Worm (Caenorhabditis elegans) whole organism, L2 larva: ENCODE results near the gene acs-3.

ENCODE experiments used
- C34F6.9 ChIP-seq: fragments of 150-350 bp; optimal IDR thresholded peaks from 2 replicates; lab custom pipeline; 2014; ENCODE audit warnings: missing biosample characterization, missing genetic modification characterization
- F13H6.1 ChIP-seq: sonication (generic microtip); optimal IDR thresholded peaks from 2 replicates; lab custom pipeline; 2016; ENCODE audit warnings: missing genetic modification characterization, missing compliant biosample characterization
- Y55F3AM.14 ChIP-seq: fragments of 200-800 bp; sonication (Bioruptor generic); optimal IDR thresholded peaks from 2 replicates; lab custom pipeline; 2018; ENCODE audit warnings: mild to moderate bottlenecking, missing genetic modification characterization, missing compliant biosample characterization
- ZK546.5 ChIP-seq: sonication (generic microtip); optimal IDR thresholded peaks from 2 replicates; lab custom pipeline; 2017; ENCODE audit warnings: missing biosample characterization, missing genetic modification characterization
- alr-1 ChIP-seq: fragments of 150-350 bp; optimal IDR thresholded peaks from 2 replicates; lab custom pipeline; 2014; ENCODE audit warnings: missing biosample characterization, missing genetic modification characterization
- aly-2 ChIP-seq: fragments of 150-350 bp; optimal IDR thresholded peaks from 2 replicates; lab custom pipeline; 2014; ENCODE audit warnings: missing biosample characterization, missing genetic modification characterization
- ama-1 ChIP-seq: fragments of 150-350 bp; optimal IDR thresholded peaks from 2 replicates; lab custom pipeline; 2018; ENCODE audit warnings: inconsistent platforms
- blmp-1 ChIP-seq: sonication (generic microtip); optimal IDR thresholded peaks from 2 replicates; lab custom pipeline; 2017; ENCODE audit warnings: missing genetic modification characterization, mild to moderate bottlenecking, missing compliant biosample characterization, antibody characterized with exemption, moderate library complexity; ENCODE audit not compliant: insufficient read depth
- dmd-4 ChIP-seq: sonication (generic microtip); optimal IDR thresholded peaks from 2 replicates; lab custom pipeline; 2017; ENCODE audit warnings: missing biosample characterization, missing genetic modification characterization
- egl-27 ChIP-seq: sonication (generic microtip); optimal IDR thresholded peaks from 3 replicates; lab custom pipeline; 2017; ENCODE audit warnings: missing biosample characterization, missing genetic modification reagents, missing genetic modification characterization
- elt-1 ChIP-seq: fragments of 150-350 bp; optimal IDR thresholded peaks from 2 replicates; lab custom pipeline; 2014; ENCODE audit warnings: missing biosample characterization, missing genetic modification characterization
- elt-3 ChIP-seq: sonication (generic microtip); optimal IDR thresholded peaks from 2 replicates; lab custom pipeline; 2017; ENCODE audit warnings: missing biosample characterization, missing genetic modification characterization
- fos-1 ChIP-seq: fragments of 150-350 bp; optimal IDR thresholded peaks from 2 replicates; lab custom pipeline; 2014; ENCODE audit warnings: missing biosample characterization, missing genetic modification characterization
- gmeb-1 ChIP-seq: fragments of 150-350 bp; optimal IDR thresholded peaks from 2 replicates; lab custom pipeline; 2014; ENCODE audit warnings: missing biosample characterization, missing genetic modification characterization
- lin-11 ChIP-seq: fragments of 150-350 bp; sonication (generic microtip); optimal IDR thresholded peaks from 2 replicates; lab custom pipeline; 2014; ENCODE audit warnings: missing biosample characterization, missing genetic modification characterization, inconsistent platforms, mixed read lengths
- lin-13 ChIP-seq: fragments of 150-350 bp; optimal IDR thresholded peaks from 2 replicates; lab custom pipeline; 2014; ENCODE audit warnings: missing biosample characterization, missing genetic modification reagents, missing genetic modification characterization
- lin-39 ChIP-seq: fragments of 150-350 bp; optimal IDR thresholded peaks from 2 replicates; lab custom pipeline; 2014; ENCODE audit warnings: missing biosample characterization, missing genetic modification reagents, missing genetic modification characterization
- mbf-1 ChIP-seq: sonication (generic microtip); optimal IDR thresholded peaks from 2 replicates; lab custom pipeline; 2017; ENCODE audit warnings: missing biosample characterization, missing genetic modification characterization
- nhr-10 ChIP-seq: sonication (generic microtip); optimal IDR thresholded peaks from 2 replicates; lab custom pipeline; 2017; ENCODE audit warnings: missing biosample characterization, missing genetic modification characterization
- nhr-11 ChIP-seq: fragments of 150-350 bp; optimal IDR thresholded peaks from 2 replicates; lab custom pipeline; 2014; ENCODE audit warnings: missing biosample characterization, missing genetic modification characterization
- nhr-12 ChIP-seq: fragments of 150-350 bp; optimal IDR thresholded peaks from 2 replicates; lab custom pipeline; 2014; ENCODE audit warnings: missing biosample characterization, missing genetic modification characterization
- nhr-21 ChIP-seq: fragments of 150-350 bp; optimal IDR thresholded peaks from 2 replicates; lab custom pipeline; 2014; ENCODE audit warnings: missing biosample characterization, missing genetic modification characterization
- nhr-23 ChIP-seq: fragments of 150-350 bp; optimal IDR thresholded peaks from 2 replicates; lab custom pipeline; 2014; ENCODE audit warnings: missing biosample characterization, missing genetic modification reagents, missing genetic modification characterization
- nhr-237 ChIP-seq: fragments of 150-350 bp; optimal IDR thresholded peaks from 2 replicates; lab custom pipeline; 2014; ENCODE audit warnings: missing biosample characterization, missing genetic modification characterization
- nhr-25 ChIP-seq: fragments of 150-350 bp; sonication (generic microtip); optimal IDR thresholded peaks from 3 replicates; lab custom pipeline; 2014; ENCODE audit warnings: missing biosample characterization, missing genetic modification characterization
- nhr-77 ChIP-seq: fragments of 150-350 bp; optimal IDR thresholded peaks from 2 replicates; lab custom pipeline; 2014; ENCODE audit warnings: missing biosample characterization, missing genetic modification characterization
- peb-1 ChIP-seq: fragments of 150-350 bp; optimal IDR thresholded peaks from 2 replicates; lab custom pipeline; 2014; ENCODE audit warnings: missing biosample characterization, missing genetic modification characterization
- sem-4 ChIP-seq: fragments of 150-350 bp; optimal IDR thresholded peaks from 2 replicates; lab custom pipeline; 2014; ENCODE audit warnings: missing biosample characterization, missing genetic modification reagents, missing genetic modification characterization
- skn-1 ChIP-seq: sonication (generic microtip); optimal IDR thresholded peaks from 2 replicates; lab custom pipeline; 2017; ENCODE audit warnings: missing biosample characterization, missing genetic modification characterization
- sma-3 ChIP-seq: sonication (generic microtip); optimal IDR thresholded peaks from 2 replicates; lab custom pipeline; 2016; ENCODE audit warnings: missing genetic modification reagents, missing genetic modification characterization, missing compliant biosample characterization
- sma-9 ChIP-seq, 2 experiments: fragments of 150-350 bp in 1 of 2; sonication (generic microtip) in 1 of 2; optimal IDR thresholded peaks; 2 replicates each; lab custom pipeline; 2014 to 2016; ENCODE audit warnings: missing genetic modification characterization in 2 of 2, mild to moderate bottlenecking in 1 of 2, missing biosample characterization in 1 of 2, missing compliant biosample characterization in 1 of 2, missing genetic modification reagents in 1 of 2, moderate library complexity in 1 of 2
- snpc-4 ChIP-seq: fragments of 150-350 bp; optimal IDR thresholded peaks from 2 replicates; lab custom pipeline; 2014; ENCODE audit warnings: missing biosample characterization, missing genetic modification characterization
- unc-39 ChIP-seq: fragments of 150-350 bp; optimal IDR thresholded peaks from 2 replicates; lab custom pipeline; 2014; ENCODE audit warnings: missing biosample characterization, missing genetic modification characterization
- unc-62 ChIP-seq: fragments of 150-350 bp; optimal IDR thresholded peaks from 2 replicates; lab custom pipeline; 2014; ENCODE audit warnings: missing biosample characterization, missing genetic modification reagents, missing genetic modification characterization
- ztf-1 ChIP-seq: fragments of 200-800 bp; sonication (Bioruptor generic); conservative IDR thresholded peaks from 2 replicates; pipeline ENCODE4 v1.3.6; 2022; ENCODE audit warnings: missing genetic modification characterization, missing compliant biosample characterization
- ztf-11 ChIP-seq: sonication (generic microtip); optimal IDR thresholded peaks from 2 replicates; lab custom pipeline; 2017; ENCODE audit warnings: missing biosample characterization, missing genetic modification characterization

Gene acs-3

DNA sequence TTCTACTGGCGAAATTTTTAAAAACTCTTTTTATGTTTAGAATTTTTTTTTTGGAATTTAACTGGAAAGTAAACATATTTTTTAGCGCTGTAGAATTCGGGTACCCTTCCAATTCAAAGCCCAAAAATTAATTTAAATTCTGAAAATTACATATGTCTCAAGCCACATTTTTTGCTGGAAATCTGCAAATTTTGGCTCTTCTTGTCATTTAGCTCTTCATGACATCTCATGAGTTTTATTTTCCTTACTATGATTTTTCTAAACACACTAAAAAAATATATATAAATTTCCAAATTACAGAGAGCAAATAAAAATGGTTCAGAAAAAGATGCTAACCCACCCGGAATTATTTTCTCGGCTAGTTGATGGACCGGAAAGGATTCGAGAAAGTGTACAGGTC, at the start of gene acs-3:
Gene acs-3, plus strand, starts transcription at position 301 of the 400 bp plus-strand sequence.
- TF ChIP-seq F13H6.1 (no peak), lin-11 (tag; lab: Kevin White, UChicago) (no peak), elt-3 (tag; lab: Kevin White, UChicago) (no peak), nhr-10 (tag; lab: Kevin White, UChicago) (no peak), ZK546.5 (tag; lab: Kevin White, UChicago) (no peak), skn-1 (tag; lab: Kevin White, UChicago) (no peak), egl-27 (tag; lab: Kevin White, UChicago) (no peak), nhr-77 (tag; lab: Kevin White, UChicago) (no peak), C34F6.9 (tag; lab: Kevin White, UChicago) (no peak)

ce11 chrV:1920105-1920504, 49.2 kb upstream of the acs-3 start, which contains the start of gene Y32G9A.12:
Y32G9A.12 (minus strand) TSS chrV:1920205.
- TF ChIP-seq aly-2 (no peak), nhr-237 (no peak), blmp-1 (tag; lab: Kevin White, UChicago) (no peak), unc-62 (GFP tag; lab: Kevin White, UChicago) (no peak), nhr-25 (tag; lab: Kevin White, UChicago) (no peak), skn-1 (tag; lab: Kevin White, UChicago) (no peak), ZK546.5 (tag; lab: Kevin White, UChicago) (no peak), nhr-11 (tag; lab: Kevin White, UChicago) (no peak), nhr-23 (no peak), mbf-1 (tag; lab: Kevin White, UChicago) (no peak)

DNA sequence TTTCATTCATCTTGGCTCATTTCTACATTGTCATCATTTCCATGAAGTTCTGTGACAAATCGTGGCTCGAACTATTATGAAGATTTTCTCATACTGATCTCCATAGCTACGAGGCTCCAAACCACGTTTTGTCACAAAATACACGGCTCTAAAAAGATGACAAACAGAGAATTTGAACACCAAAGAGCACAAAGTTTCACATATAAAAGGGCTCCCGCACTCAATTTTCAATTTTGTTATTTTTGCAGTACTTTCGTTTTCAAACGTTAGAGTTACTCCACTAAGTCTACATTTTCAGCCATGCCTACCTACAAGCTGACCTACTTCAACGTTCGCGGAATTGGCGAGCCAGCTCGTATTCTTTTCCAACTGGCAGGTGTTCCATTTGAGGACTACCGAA, 48.0 kb upstream of the acs-3 start, which contains the start of gene gst-37:
Gene gst-37, plus strand, starts transcription at position 301 of the 400 bp plus-strand sequence.
- TF ChIP-seq ama-1 (lab: Kevin White, UChicago) (no peak), dmd-4 (tag; lab: Kevin White, UChicago) (no peak), sem-4 (tag; lab: Kevin White, UChicago) (no peak), nhr-237 (no peak), aly-2 (no peak), ZK546.5 (tag; lab: Kevin White, UChicago) (no peak), alr-1 (tag; lab: Kevin White, UChicago) (no peak), ztf-1 (GFP tag; lab: Robert Waterston, UW) (no peak)

ce11 chrV:1925487-1925886, 43.8 kb upstream of the acs-3 start, which contains the start of gene T06A1.1:
T06A1.1 (minus strand) TSS chrV:1925587.
- TF ChIP-seq C34F6.9 (tag; lab: Kevin White, UChicago) (no peak), nhr-12 (no peak), sma-9 (GFP tag; optimal IDR thresholded peaks at IDR 0.05; lab: Kevin White, UChicago) (no peak), sma-9 (tag; optimal IDR thresholded peaks at IDR 0.05; lab: Kevin White, UChicago) (no peak), sma-3 (GFP tag; lab: Kevin White, UChicago) (no peak), Y55F3AM.14 (no peak), snpc-4 (tag; lab: Kevin White, UChicago) (no peak), aly-2 (no peak), elt-3 (tag; lab: Kevin White, UChicago) (no peak), ama-1 (lab: Kevin White, UChicago) (no peak), ztf-11 (tag; lab: Kevin White, UChicago) (no peak), fos-1 (tag; lab: Kevin White, UChicago) (no peak), lin-39 (tag; lab: Kevin White, UChicago) (no peak), elt-1 (tag; lab: Kevin White, UChicago) (no peak), nhr-25 (tag; lab: Kevin White, UChicago) (no peak), blmp-1 (tag; lab: Kevin White, UChicago) (no peak), nhr-21 (tag; lab: Kevin White, UChicago) (no peak), lin-11 (tag; lab: Kevin White, UChicago) (no peak), lin-13 (GFP tag; lab: Kevin White, UChicago) (no peak), peb-1 (no peak)

DNA sequence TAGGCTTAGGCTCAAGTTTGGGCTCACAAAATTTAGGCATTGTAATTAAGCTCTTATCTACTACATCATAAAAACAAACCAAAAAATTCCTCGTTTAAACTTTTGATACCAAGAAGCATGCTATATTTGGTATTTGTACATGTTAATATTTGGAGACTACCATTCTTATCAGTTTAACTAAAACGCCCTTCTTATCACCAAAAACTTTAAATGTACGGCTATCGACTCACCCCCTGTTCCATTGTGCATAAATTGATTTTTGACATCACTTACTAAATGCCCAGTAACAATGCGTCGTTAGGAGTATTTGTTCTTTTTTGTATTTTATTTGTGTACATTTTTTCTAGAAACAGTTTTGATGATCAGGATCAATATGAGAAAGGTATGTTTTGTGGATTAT, 42.3 kb upstream of the acs-3 start, which contains the start of gene T06A1.5:
Gene T06A1.5, plus strand, starts transcription at position 209 of the 400 bp plus-strand sequence.
- TF ChIP-seq gmeb-1 (tag; lab: Kevin White, UChicago) (no peak), mbf-1 (tag; lab: Kevin White, UChicago) (no peak), ztf-1 (GFP tag; lab: Robert Waterston, UW) (no peak), fos-1 (tag; lab: Kevin White, UChicago) (peak; percentile 84), sma-9 (GFP tag; optimal IDR thresholded peaks at IDR 0.05; lab: Kevin White, UChicago) (peak; percentile 45), sma-9 (tag; optimal IDR thresholded peaks at IDR 0.05; lab: Kevin White, UChicago) (no peak), blmp-1 (tag; lab: Kevin White, UChicago) (no peak), ama-1 (lab: Kevin White, UChicago) (no peak), unc-39 (tag; lab: Kevin White, UChicago) (no peak)
